Worm (Caenorhabditis elegans) whole organism, L2 larva: ENCODE data around the gene Y53F4B.62.

ENCODE experiments used
- ceh-82 ChIP-seq: fragments of 150-350 bp; optimal IDR thresholded peaks from 2 replicates; lab custom pipeline; 2014; ENCODE audit warnings: missing biosample characterization, missing genetic modification characterization
- lin-13 ChIP-seq: fragments of 150-350 bp; optimal IDR thresholded peaks from 2 replicates; lab custom pipeline; 2014; ENCODE audit warnings: missing biosample characterization, missing genetic modification reagents, missing genetic modification characterization
- unc-62 ChIP-seq: fragments of 150-350 bp; optimal IDR thresholded peaks from 2 replicates; lab custom pipeline; 2014; ENCODE audit warnings: missing biosample characterization, missing genetic modification reagents, missing genetic modification characterization

DNA sequence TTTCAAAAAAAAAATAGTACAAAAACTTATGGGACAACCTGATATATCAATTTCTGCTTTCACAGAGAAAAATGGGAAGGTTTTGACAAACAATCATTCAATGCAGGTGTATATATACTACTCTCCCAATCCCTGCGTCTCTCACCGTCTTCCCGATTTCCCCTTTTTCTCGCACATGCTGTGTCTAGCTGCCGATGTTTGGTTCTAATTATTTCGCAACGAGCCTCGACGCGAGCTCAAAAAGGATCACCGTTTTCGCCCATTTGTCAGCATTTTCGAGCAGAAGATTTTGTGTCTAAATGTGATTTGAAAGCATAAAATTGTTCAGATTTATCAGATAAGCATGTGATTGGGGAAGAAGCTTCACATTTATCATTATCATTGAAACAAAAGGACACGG lies 42.8 kb upstream of the Y53F4B.62 start:
- TF ChIP-seq unc-62 (GFP tag; lab: Kevin White, UChicago) (no peak), lin-13 (GFP tag; lab: Kevin White, UChicago) (no peak), ceh-82 (tag; lab: Kevin White, UChicago) (no peak)
